Fruit fly (Drosophila melanogaster): Measurements from ENCODE around the gene CG2017.
A peak's percentile ranks its signal among the peaks of the same experiment; 100 is the strongest.

CG2017 gene

dm6 chr3R:5856215-5856614 is 6.0 kb downstream of the CG2017 start, which contains the start of the genes disp and ECSIT (continued):
- TF ChIP-seq scrt (GFP tag; optimal IDR thresholded peaks at IDR 0.05) (no peak), CHES-1-like (GFP tag; optimal IDR thresholded peaks at IDR 0.05) (peak; percentile 27), CG6654 (GFP tag; optimal IDR thresholded peaks at IDR 0.05) (no peak), Usf (GFP tag; optimal IDR thresholded peaks at IDR 0.05) (peak; percentile 16), CG1647 (GFP tag; optimal IDR thresholded peaks at IDR 0.05) (no peak), Pdp1 (GFP tag; optimal IDR thresholded peaks at IDR 0.05) (peak in 1 of 2 experiments; percentile 36), CG13624 (GFP tag; optimal IDR thresholded peaks at IDR 0.05) (peak; percentile 43), B-H2 (GFP tag; optimal IDR thresholded peaks at IDR 0.05) (no peak), Lim3 (GFP tag; IDR thresholded peaks at IDR 0.05) (no peak), CG11093 (GFP tag; IDR thresholded peaks at IDR 0.05) (no peak), CG9797 (GFP tag; optimal IDR thresholded peaks at IDR 0.05) (peak; percentile 7), vvl (GFP tag; IDR thresholded peaks at IDR 0.05) (no peak), Dad (GFP tag; optimal IDR thresholded peaks at IDR 0.05) (no peak), unc-4 (GFP tag; IDR thresholded peaks at IDR 0.05; ENCODE audit: partially characterized antibody) (no peak), lov (optimal IDR thresholded peaks at IDR 0.05) (no peak), lov (GFP tag; IDR thresholded peaks at IDR 0.05) (no peak), p53 (GFP tag; optimal IDR thresholded peaks at IDR 0.05) (no peak), ara (GFP tag; IDR thresholded peaks at IDR 0.05) (no peak), cato (GFP tag; optimal IDR thresholded peaks at IDR 0.05; ENCODE audit: borderline replicate concordance) (no peak), Spps (tag; optimal IDR thresholded peaks at IDR 0.05) (no peak), mirr (GFP tag; optimal IDR thresholded peaks at IDR 0.05) (peak; percentile 15), nerfin-2 (GFP tag; IDR thresholded peaks at IDR 0.05; ENCODE audit: partially characterized antibody) (no peak), hbn (GFP tag; IDR thresholded peaks at IDR 0.05; ENCODE audit: partially characterized antibody) (peak; percentile 39), Bdp1 (GFP tag; optimal IDR thresholded peaks at IDR 0.05) (peak; percentile 19), Antp (GFP tag; optimal IDR thresholded peaks at IDR 0.05) (peak; percentile 8)

- no peak for TF ChIP-seq CG9817 (tag; optimal IDR thresholded peaks at IDR 0.05)
- TF ChIP-seq h (optimal IDR thresholded peaks at IDR 0.05): no peak
- no peak for TF ChIP-seq B-H2 (GFP tag; optimal IDR thresholded peaks at IDR 0.05)
- TF ChIP-seq CG7786 (GFP tag; optimal IDR thresholded peaks at IDR 0.05): no peak
- TF ChIP-seq gcm2 (GFP tag; optimal IDR thresholded peaks at IDR 0.05): no peak
- no peak for TF ChIP-seq CG3281 (GFP tag; optimal IDR thresholded peaks at IDR 0.05)
- TF ChIP-seq CG6854 (GFP tag; optimal IDR thresholded peaks at IDR 0.05): no peak
- no peak for TF ChIP-seq Dbx (GFP tag; IDR thresholded peaks at IDR 0.05)
- no peak for TF ChIP-seq p53 (GFP tag; optimal IDR thresholded peaks at IDR 0.05)
- no peak for TF ChIP-seq Hr3 (GFP tag; optimal IDR thresholded peaks at IDR 0.05)
- no peak for TF ChIP-seq twi (tag; optimal IDR thresholded peaks at IDR 0.05)
- TF ChIP-seq schlank (tag; optimal IDR thresholded peaks at IDR 0.05): no peak
Measured at dm6 chr3R:5853032-5853431, 9.2 kb downstream of the CG2017 start, which contains the start of gene CG34287. Gene CG34287, plus strand, starts transcription at chr3R:5853332.

dm6 chr3R:5846570-5847270 is 15.5 kb downstream of the CG2017 start, which contains the start of gene CG14676:
Gene CG14676, plus strand, starts transcription at chr3R:5847220.
- TF ChIP-seq run (tag; optimal IDR thresholded peaks at IDR 0.05) (no peak), tio (GFP tag; optimal IDR thresholded peaks at IDR 0.05) (no peak), CG12769 (tag; optimal IDR thresholded peaks at IDR 0.05) (no peak), nerfin-1 (tag; optimal IDR thresholded peaks at IDR 0.05) (no peak), Hmx (GFP tag; optimal IDR thresholded peaks at IDR 0.05) (no peak), CG4360 (GFP tag; IDR thresholded peaks at IDR 0.05) (no peak), CG15073 (GFP tag; optimal IDR thresholded peaks at IDR 0.05) (no peak), PHDP (tag; optimal IDR thresholded peaks at IDR 0.05) (no peak), Ets65A (GFP tag) (no peak), gt (GFP tag; IDR thresholded peaks at IDR 0.05) (no peak)
